Worm (Caenorhabditis elegans) whole organism, L4/young adult: ENCODE data around the gene rpt-2.

Experiments
- W03F9.2 ChIP-seq: fragments of 150-350 bp; optimal IDR thresholded peaks from 2 replicates; lab custom pipeline; 2014; ENCODE audit warnings: missing biosample characterization, missing genetic modification characterization
- him-1 ChIP-seq: sonication (generic microtip); optimal IDR thresholded peaks from 2 replicates; lab custom pipeline; 2016; ENCODE audit warnings: missing genotype, missing genetic modification reagents, missing genetic modification characterization, missing compliant biosample characterization

ce11 chrV:6016097-6016496 lies 1.4 kb downstream of the rpt-2 start:
- no peak for TF ChIP-seq him-1 (tag; lab: Kevin White, UChicago)
- no peak for TF ChIP-seq W03F9.2
